Fruit fly (Drosophila melanogaster) whole organism, embryonic: Measurements from ENCODE around the gene CG7509.

Source experiments
- ATbp ChIP-seq: fragments of 200-800 bp; sonication (Bioruptor generic); optimal IDR thresholded peaks from 2 replicates; lab custom pipeline; 2017; ENCODE audit warnings: missing biosample characterization, mild to moderate bottlenecking, missing genetic modification characterization, missing genetic modification reagents
- Abd-B ChIP-seq: fragments of 200-800 bp; sonication (Bioruptor generic); optimal IDR thresholded peaks from 2 replicates; lab custom pipeline; 2018; ENCODE audit warnings: missing biosample characterization, mild to moderate bottlenecking, missing genetic modification characterization, moderate library complexity
- CG11504 ChIP-seq: fragments of 200-800 bp; sonication (Bioruptor generic); optimal IDR thresholded peaks from 3 replicates; lab custom pipeline; 2019; ENCODE audit warnings: missing biosample characterization, mild to moderate bottlenecking, missing genetic modification characterization, moderate library complexity
- CG11560 ChIP-seq: fragments of 200-800 bp; sonication (Bioruptor generic); IDR thresholded peaks from 3 replicates; pipeline ENCODE4 v1.3.6; 2022; ENCODE audit warnings: missing biosample characterization, missing genetic modification characterization
- CG12769 ChIP-seq: fragments of 200-800 bp; sonication (Bioruptor generic); optimal IDR thresholded peaks from 2 replicates; lab custom pipeline; 2019; ENCODE audit warnings: missing biosample characterization, mild to moderate bottlenecking, missing genetic modification characterization, moderate library complexity
- CG15011 ChIP-seq: fragments of 200-800 bp; sonication (Bioruptor generic); optimal IDR thresholded peaks from 3 replicates; lab custom pipeline; 2018; ENCODE audit warnings: missing biosample characterization, mild to moderate bottlenecking, missing genetic modification characterization
- CG1647 ChIP-seq: fragments of 200-800 bp; sonication (Bioruptor generic); optimal IDR thresholded peaks from 3 replicates; lab custom pipeline; 2016; ENCODE audit warnings: missing biosample characterization, missing genetic modification characterization
- CG18011 ChIP-seq: fragments of 200-800 bp; sonication (Bioruptor generic); optimal IDR thresholded peaks from 2 replicates; lab custom pipeline; 2017; ENCODE audit warnings: missing biosample characterization, missing genetic modification characterization, mild to moderate bottlenecking, moderate library complexity, missing genotype
- CG1832 ChIP-seq: fragments of 200-800 bp; sonication (Bioruptor generic); optimal IDR thresholded peaks from 2 replicates; lab custom pipeline; 2017; ENCODE audit warnings: missing biosample characterization, mild to moderate bottlenecking, missing genetic modification characterization, inconsistent platforms
- CG18619 ChIP-seq: fragments of 200-800 bp; sonication (Bioruptor generic); optimal IDR thresholded peaks from 3 replicates; lab custom pipeline; 2017; ENCODE audit warnings: missing biosample characterization, mild to moderate bottlenecking, missing genetic modification characterization
- CG2678 ChIP-seq: fragments of 200-800 bp; sonication (Bioruptor generic); optimal IDR thresholded peaks from 3 replicates; lab custom pipeline; 2019; ENCODE audit warnings: missing biosample characterization, mild to moderate bottlenecking, missing genetic modification characterization, moderate library complexity
- CG31441 ChIP-seq: fragments of 200-800 bp; sonication (Bioruptor generic); IDR thresholded peaks from 2 replicates; pipeline ENCODE4 v1.3.6; 2022; ENCODE audit warnings: missing biosample characterization, missing genetic modification characterization
- CG3281 ChIP-seq: fragments of 200-800 bp; sonication (Bioruptor generic); optimal IDR thresholded peaks from 3 replicates; lab custom pipeline; 2017; ENCODE audit warnings: missing biosample characterization, mild to moderate bottlenecking, missing genetic modification characterization
- CG4360 ChIP-seq: fragments of 200-800 bp; sonication (Bioruptor generic); IDR thresholded peaks from 2 replicates; pipeline ENCODE4 v1.3.6; 2022; ENCODE audit warnings: missing biosample characterization, missing genetic modification characterization
- CG5180 ChIP-seq: fragments of 200-800 bp; sonication (Bioruptor generic); optimal IDR thresholded peaks from 3 replicates; lab custom pipeline; 2017; ENCODE audit warnings: missing biosample characterization, missing genetic modification characterization, mild to moderate bottlenecking, moderate library complexity, missing genetic modification reagents
- CG6654 ChIP-seq: fragments of 200-800 bp; sonication (Bioruptor generic); optimal IDR thresholded peaks from 2 replicates; lab custom pipeline; 2017; ENCODE audit warnings: missing biosample characterization, mild to moderate bottlenecking, missing genetic modification characterization
- CG7745 ChIP-seq: fragments of 200-800 bp; sonication (Bioruptor generic); optimal IDR thresholded peaks from 2 replicates; lab custom pipeline; 2018; ENCODE audit warnings: missing biosample characterization, mild to moderate bottlenecking, missing genetic modification characterization, moderate library complexity
- CG7839 ChIP-seq: fragments of 200-800 bp; sonication (Bioruptor generic); optimal IDR thresholded peaks from 3 replicates; lab custom pipeline; 2018; ENCODE audit warnings: missing biosample characterization, mild to moderate bottlenecking, missing genetic modification characterization, moderate library complexity
- CG8290 ChIP-seq, 3 experiments: fragments of 200-800 bp; sonication (Bioruptor generic); optimal IDR thresholded peaks; 2 replicates each; lab custom pipeline; 2016 to 2019; ENCODE audit warnings: missing biosample characterization in 3 of 3, missing genetic modification characterization in 3 of 3, mild to moderate bottlenecking in 2 of 3, moderate library complexity in 1 of 3
- CG8765 ChIP-seq: fragments of 200-800 bp; sonication (Bioruptor generic); IDR thresholded peaks from 2 replicates; pipeline ENCODE4 v1.3.6; 2022; ENCODE audit warnings: missing biosample characterization, missing genetic modification characterization
- CG9797 ChIP-seq: fragments of 200-800 bp; sonication (Bioruptor generic); optimal IDR thresholded peaks from 3 replicates; lab custom pipeline; 2018; ENCODE audit warnings: missing biosample characterization, mild to moderate bottlenecking, missing genetic modification characterization
- HHEX ChIP-seq: fragments of 200-800 bp; sonication (Bioruptor generic); optimal IDR thresholded peaks from 3 replicates; lab custom pipeline; 2017; ENCODE audit warnings: missing biosample characterization, mild to moderate bottlenecking, missing genetic modification characterization, missing genetic modification reagents
- HmgZ ChIP-seq: fragments of 200-800 bp; sonication (Bioruptor generic); optimal IDR thresholded peaks from 2 replicates; lab custom pipeline; 2018; ENCODE audit warnings: missing biosample characterization, mild to moderate bottlenecking, missing genetic modification characterization
- Hr39 ChIP-seq: fragments of >200 bp; optimal IDR thresholded peaks from 2 replicates; lab custom pipeline; 2017
- MBD-R2 ChIP-seq: fragments of 200-800 bp; sonication (Bioruptor generic); IDR thresholded peaks from 2 replicates; pipeline ENCODE4 v1.3.6; 2022; ENCODE audit warnings: missing biosample characterization, missing genetic modification characterization
- MTF-1 ChIP-seq: fragments of 200-800 bp; sonication (Bioruptor generic); optimal IDR thresholded peaks from 2 replicates; lab custom pipeline; 2018; ENCODE audit warnings: missing biosample characterization, mild to moderate bottlenecking, missing genetic modification characterization, borderline replicate concordance
- Mrtf ChIP-seq: fragments of 200-800 bp; sonication (Bioruptor generic); IDR thresholded peaks from 3 replicates; pipeline ENCODE4 v1.3.6; 2022; ENCODE audit warnings: missing biosample characterization, missing genetic modification characterization
- Neu2 ChIP-seq: fragments of 200-800 bp; sonication (Bioruptor generic); optimal IDR thresholded peaks from 3 replicates; lab custom pipeline; 2016; ENCODE audit warnings: missing biosample characterization, missing genetic modification characterization, borderline replicate concordance
- Pdp1 ChIP-seq, 2 experiments: fragments of 200-800 bp; sonication (Bioruptor generic); optimal IDR thresholded peaks; 3 replicates each; lab custom pipeline; 2016; ENCODE audit warnings: missing biosample characterization in 2 of 2, missing genetic modification characterization in 2 of 2, mild to moderate bottlenecking in 1 of 2, moderate library complexity in 1 of 2
- Ptx1 ChIP-seq: fragments of 200-800 bp; sonication (Bioruptor generic); IDR thresholded peaks from 2 replicates; pipeline ENCODE4 v1.3.6; 2022; ENCODE audit warnings: missing biosample characterization, missing genetic modification characterization
- Sox102F ChIP-seq: fragments of 200-800 bp; sonication (Bioruptor generic); optimal IDR thresholded peaks from 2 replicates; lab custom pipeline; 2018; ENCODE audit warnings: missing biosample characterization, mild to moderate bottlenecking, missing genetic modification characterization, moderate library complexity
- Spps ChIP-seq: fragments of 200-800 bp; sonication (Bioruptor generic); optimal IDR thresholded peaks from 2 replicates; lab custom pipeline; 2018; ENCODE audit warnings: missing biosample characterization, mild to moderate bottlenecking, missing genetic modification characterization
- TFAM ChIP-seq: fragments of 200-800 bp; sonication (Bioruptor generic); optimal IDR thresholded peaks from 2 replicates; lab custom pipeline; 2017; ENCODE audit warnings: missing biosample characterization, missing genetic modification characterization, inconsistent platforms
- Xbp1 ChIP-seq: fragments of 200-800 bp; sonication (Bioruptor generic); optimal IDR thresholded peaks from 3 replicates; lab custom pipeline; 2016; ENCODE audit warnings: missing biosample characterization, mild to moderate bottlenecking, missing genetic modification characterization
- cas ChIP-seq: fragments of 200-800 bp; sonication (Bioruptor generic); IDR thresholded peaks from 2 replicates; pipeline ENCODE4 v1.3.6; 2022; ENCODE audit warnings: missing biosample characterization, missing genetic modification characterization
- chinmo ChIP-seq: fragments of 200-800 bp; sonication (Bioruptor generic); IDR thresholded peaks from 4 replicates; pipeline ENCODE4 v1.3.6; 2022; ENCODE audit warnings: missing biosample characterization, missing genetic modification characterization; ENCODE audit not compliant: partially characterized antibody
- dmrt11E ChIP-seq: fragments of 200-800 bp; sonication (Bioruptor generic); optimal IDR thresholded peaks from 3 replicates; lab custom pipeline; 2018; ENCODE audit warnings: missing biosample characterization, mild to moderate bottlenecking, missing genetic modification characterization, moderate library complexity
- gcm ChIP-seq: fragments of 200-800 bp; sonication (Bioruptor generic); optimal IDR thresholded peaks from 2 replicates; lab custom pipeline; 2019; ENCODE audit warnings: missing biosample characterization, mild to moderate bottlenecking, missing genetic modification characterization, moderate library complexity
- gfzf ChIP-seq: fragments of 200-800 bp; sonication (Bioruptor generic); optimal IDR thresholded peaks from 2 replicates; lab custom pipeline; 2016; ENCODE audit warnings: missing biosample characterization, mild to moderate bottlenecking, missing genetic modification characterization, moderate library complexity
- h ChIP-seq: fragments of >200 bp; optimal IDR thresholded peaks from 2 replicates; lab custom pipeline; 2017
- klu ChIP-seq: fragments of 200-800 bp; sonication (Bioruptor generic); IDR thresholded peaks from 2 replicates; pipeline ENCODE4 v1.3.6; 2022; ENCODE audit warnings: missing biosample characterization, missing genetic modification characterization
- lmd ChIP-seq: fragments of 200-800 bp; sonication (Bioruptor generic); IDR thresholded peaks from 2 replicates; pipeline ENCODE4 v1.3.6; 2022; ENCODE audit warnings: missing biosample characterization, missing genetic modification characterization
- pb ChIP-seq: fragments of 200-800 bp; sonication (Bioruptor generic); optimal IDR thresholded peaks from 3 replicates; lab custom pipeline; 2016; ENCODE audit warnings: missing biosample characterization, missing genetic modification characterization
- phol ChIP-seq: fragments of 200-800 bp; sonication (Bioruptor generic); optimal IDR thresholded peaks from 3 replicates; lab custom pipeline; 2018; ENCODE audit warnings: missing biosample characterization, mild to moderate bottlenecking, missing genetic modification characterization, moderate library complexity
- pzg ChIP-seq: fragments of 200-800 bp; sonication (Bioruptor generic); optimal IDR thresholded peaks from 3 replicates; lab custom pipeline; 2018; ENCODE audit warnings: missing biosample characterization, mild to moderate bottlenecking, missing genetic modification characterization, moderate library complexity
- row ChIP-seq: fragments of 200-800 bp; sonication (Bioruptor generic); IDR thresholded peaks from 3 replicates; pipeline ENCODE4 v1.3.6; 2022; ENCODE audit warnings: missing biosample characterization, missing genetic modification characterization
- sens ChIP-seq: fragments of 200-800 bp; sonication (Bioruptor generic); peaks from one replicate; lab custom pipeline; 2016; ENCODE audit warnings: missing biosample characterization, missing genetic modification characterization
- shn ChIP-seq: fragments of 200-800 bp; sonication (Bioruptor generic); optimal IDR thresholded peaks from 3 replicates; lab custom pipeline; 2016; ENCODE audit warnings: missing biosample characterization, missing genetic modification characterization
- zfh2 ChIP-seq: fragments of 200-800 bp; sonication (Bioruptor generic); optimal IDR thresholded peaks from 2 replicates; lab custom pipeline; 2016; ENCODE audit warnings: missing biosample characterization, missing genetic modification characterization

The CG7509 gene

DNA sequence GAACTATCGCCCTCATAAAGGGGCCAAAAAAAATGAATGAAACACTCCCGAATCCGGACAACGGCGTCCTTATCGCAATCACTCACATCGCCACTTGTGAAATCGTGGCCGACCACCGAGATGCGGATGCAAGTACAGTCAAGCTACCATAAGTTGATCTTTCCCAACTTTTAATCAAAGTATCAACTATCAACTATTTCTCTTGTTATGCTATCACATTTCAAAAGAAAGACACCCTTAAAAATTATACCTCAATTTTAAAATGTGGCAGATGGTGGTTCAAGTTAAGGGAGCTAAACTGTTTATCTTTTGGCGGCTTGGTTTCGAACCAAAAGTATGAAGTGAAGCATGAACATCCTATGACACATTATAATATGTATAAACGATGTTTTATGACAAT, 49.1 kb upstream of the CG7509 start (continued):
- TF ChIP-seq CG15011 (no peak), Sox102F (GFP tag; lab: Kevin White, UChicago) (peak; percentile 6), CG1832 (GFP tag; lab: Kevin White, UChicago) (no peak), dmrt11E (tag; lab: Kevin White, UChicago) (no peak), CG2678 (tag; lab: Kevin White, UChicago) (no peak), CG1647 (no peak), CG5180 (GFP tag; lab: Kevin White, UChicago) (no peak), Abd-B (GFP tag; lab: Kevin White, UChicago) (no peak), CG8290 (GFP tag; optimal IDR thresholded peaks at IDR 0.05; lab: Kevin White, UChicago) (no peak), CG8290 (tag; optimal IDR thresholded peaks at IDR 0.05; lab: Kevin White, UChicago) (no peak), CG8765 (GFP tag; lab: Robert Waterston, UW) (no peak), row (0 out of 3 replicates have a peak, but pooled peaks have one; percentile 32), phol (tag; lab: Kevin White, UChicago) (no peak), Spps (tag; lab: Kevin White, UChicago) (no peak), HmgZ (tag; lab: Kevin White, UChicago) (no peak), CG3281 (GFP tag; lab: Kevin White, UChicago) (no peak), klu (GFP tag; lab: Robert Waterston, UW) (no peak), CG31441 (GFP tag; lab: Robert Waterston, UW) (no peak), CG11560 (no peak), CG11504 (tag; lab: Kevin White, UChicago) (peak; percentile 10), cas (GFP tag; lab: Robert Waterston, UW) (no peak), ATbp (no peak), gfzf (no peak), lmd (GFP tag; lab: Robert Waterston, UW) (no peak), Pdp1 (GFP tag; optimal IDR thresholded peaks at IDR 0.05; lab: Kevin White, UChicago) (no peak), CG9797 (GFP tag; lab: Kevin White, UChicago) (no peak), HHEX (no peak), shn (no peak), CG6654 (GFP tag; lab: Kevin White, UChicago) (no peak), Hr39 (lab: Kevin White, UChicago) (no peak), Neu2 (no peak), Xbp1 (GFP tag; lab: Kevin White, UChicago) (no peak), CG7839 (tag; lab: Kevin White, UChicago) (no peak), TFAM (GFP tag; lab: Kevin White, UChicago) (no peak), MTF-1 (GFP tag; lab: Kevin White, UChicago) (no peak), CG4360 (GFP tag; lab: Robert Waterston, UW) (no peak), CG12769 (tag; lab: Kevin White, UChicago) (peak; percentile 12), h (lab: Kevin White, UChicago) (no peak), CG18011 (no peak), zfh2 (GFP tag; lab: Kevin White, UChicago) (no peak)

- TF ChIP-seq MBD-R2, result no peak
- no peak for TF ChIP-seq CG7745 (tag; lab: Kevin White, UChicago)
- TF ChIP-seq chinmo (GFP tag; lab: Robert Waterston, UW), result peak; percentile 61; the same call in 1 of the 4 replicates
- TF ChIP-seq sens (GFP tag; lab: Kevin White, UChicago), result peak; percentile 12
- TF ChIP-seq gcm (GFP tag; lab: Kevin White, UChicago), result no peak
- no peak for TF ChIP-seq pb (GFP tag; lab: Kevin White, UChicago)
- TF ChIP-seq Ptx1, result no peak
- no peak for TF ChIP-seq Mrtf (GFP tag; lab: Robert Waterston, UW)
- TF ChIP-seq CG18619 (GFP tag; lab: Kevin White, UChicago), result no peak
- no peak for TF ChIP-seq pzg (GFP tag; lab: Kevin White, UChicago)
- TF ChIP-seq, all 482 proteins: peak for 2
Observed at dm6 chr3L:4853070-4853469, 48.0 kb upstream of the CG7509 start.
